Fruit fly (Drosophila melanogaster): ENCODE data around the gene CG46520.
"Not testable (repeated sequence)": the region's sequence is repeated elsewhere in the genome, so short reads cannot be mapped to it uniquely, and the experiment has no call there.

The CG46520 gene

dm6 chrX:22236265-22236664, at the start of gene CG46520:
Gene CG46520, plus strand, starts transcription at chrX:22236565.
- not testable (repeated sequence) for TF ChIP-seq Jra (GFP tag; optimal IDR thresholded peaks at IDR 0.05); Myc (optimal IDR thresholded peaks at IDR 0.05); brk (GFP tag; optimal IDR thresholded peaks at IDR 0.05)

DNA sequence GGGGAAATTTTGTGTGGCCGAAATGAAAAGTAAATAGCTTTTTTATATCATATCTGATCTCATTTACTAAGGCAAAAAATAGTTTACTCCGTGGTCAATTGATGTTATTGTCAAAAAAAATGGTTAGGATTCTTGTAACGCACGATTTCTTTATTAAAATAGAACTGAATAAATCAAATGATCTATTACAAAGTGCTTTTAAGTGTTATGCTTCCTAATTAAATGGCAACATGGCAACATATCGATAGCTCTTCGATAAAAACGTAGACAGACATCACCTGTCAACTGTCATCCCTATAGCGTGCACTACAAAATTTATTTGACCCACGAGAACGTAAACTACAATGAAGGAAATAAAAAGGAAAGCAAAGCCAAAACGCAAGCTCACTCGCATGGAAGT, 49.3 kb upstream of the CG46520 start, which contains the start of gene CG46512:
TSS of gene CG46512 (plus strand) at position 301 of the 400 bp plus-strand sequence.
- TF ChIP-seq foxo (GFP tag; optimal IDR thresholded peaks at IDR 0.05); dmrt93B (GFP tag; optimal IDR thresholded peaks at IDR 0.05); dsf (GFP tag; optimal IDR thresholded peaks at IDR 0.05; ENCODE audit: borderline replicate concordance): not testable (repeated sequence)

dm6 chrX:22191973-22192372, 44.4 kb upstream of the CG46520 start, which contains the start of gene CG46513:
Gene CG46513, plus strand, starts transcription at chrX:22192273.
- TF ChIP-seq Abd-B, CG32264, sv (GFP tag; optimal IDR thresholded peaks at IDR 0.05): not testable (repeated sequence)

- TF ChIP-seq Rel (GFP tag; optimal IDR thresholded peaks at IDR 0.05); Rel (tag; optimal IDR thresholded peaks at IDR 0.05); pan (optimal IDR thresholded peaks at IDR 0.05); foxo (GFP tag; optimal IDR thresholded peaks at IDR 0.05): not testable (repeated sequence)
Measured at dm6 chrX:22196874-22197273, 39.5 kb upstream of the CG46520 start, which contains the start of gene CG46514. Gene CG46514, plus strand, starts transcription at chrX:22197174.

dm6 chrX:22201883-22202282, 34.5 kb upstream of the CG46520 start, which contains the start of gene CG46515:
Gene CG46515, plus strand, starts transcription at chrX:22202183.
- TF ChIP-seq fru (GFP tag; optimal IDR thresholded peaks at IDR 0.05); Hr83 (GFP tag; optimal IDR thresholded peaks at IDR 0.05; ENCODE audit: poor library complexity, severe bottlenecking); dl (GFP tag; optimal IDR thresholded peaks at IDR 0.05; ENCODE audit: insufficient read depth in 1 of 2, partially characterized antibody in 2 of 2): not testable (repeated sequence)

DNA sequence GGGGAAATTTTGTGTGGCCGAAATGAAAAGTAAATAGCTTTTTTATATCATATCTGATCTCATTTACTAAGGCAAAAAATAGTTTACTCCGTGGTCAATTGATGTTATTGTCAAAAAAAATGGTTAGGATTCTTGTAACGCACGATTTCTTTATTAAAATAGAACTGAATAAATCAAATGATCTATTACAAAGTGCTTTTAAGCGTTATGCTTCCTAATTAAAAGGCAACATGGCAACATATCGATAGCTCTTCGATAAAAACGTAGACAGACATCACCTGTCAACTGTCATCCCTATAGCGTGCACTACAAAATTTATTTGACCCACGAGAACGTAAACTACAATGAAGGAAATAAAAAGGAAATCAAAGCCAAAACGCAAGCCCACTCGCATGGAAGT, 24.3 kb upstream of the CG46520 start, which contains the start of gene CG46516:
TSS of gene CG46516 (plus strand) at position 301 of the 400 bp plus-strand sequence.
- TF ChIP-seq Dfd (GFP tag; optimal IDR thresholded peaks at IDR 0.05); sv (GFP tag; optimal IDR thresholded peaks at IDR 0.05); CrebA (GFP tag; optimal IDR thresholded peaks at IDR 0.05; ENCODE audit: borderline replicate concordance): not testable (repeated sequence)

DNA sequence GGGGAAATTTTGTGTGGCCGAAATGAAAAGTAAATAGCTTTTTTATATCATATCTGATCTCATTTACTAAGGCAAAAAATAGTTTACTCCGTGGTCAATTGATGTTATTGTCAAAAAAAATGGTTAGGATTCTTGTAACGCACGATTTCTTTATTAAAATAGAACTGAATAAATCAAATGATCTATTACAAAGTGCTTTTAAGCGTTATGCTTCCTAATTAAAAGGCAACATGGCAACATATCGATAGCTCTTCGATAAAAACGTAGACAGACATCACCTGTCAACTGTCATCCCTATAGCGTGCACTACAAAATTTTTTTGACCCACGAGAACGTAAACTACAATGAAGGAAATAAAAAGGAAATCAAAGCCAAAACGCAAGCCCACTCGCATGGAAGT, 19.3 kb upstream of the CG46520 start, which contains the start of gene CG46517:
TSS of gene CG46517 (plus strand) at position 301 of the 400 bp plus-strand sequence.
- TF ChIP-seq Abd-B (GFP tag; optimal IDR thresholded peaks at IDR 0.05); woc (GFP tag; optimal IDR thresholded peaks at IDR 0.05); Rel (GFP tag; optimal IDR thresholded peaks at IDR 0.05); Rel (tag; optimal IDR thresholded peaks at IDR 0.05): not testable (repeated sequence)

- not testable (repeated sequence) for TF ChIP-seq rgr, psq, sv (GFP tag; optimal IDR thresholded peaks at IDR 0.05)
Measured at dm6 chrX:22226273-22226672, 10.1 kb upstream of the CG46520 start, which contains the start of gene CG46518. Gene CG46518, plus strand, starts transcription at chrX:22226573.

DNA sequence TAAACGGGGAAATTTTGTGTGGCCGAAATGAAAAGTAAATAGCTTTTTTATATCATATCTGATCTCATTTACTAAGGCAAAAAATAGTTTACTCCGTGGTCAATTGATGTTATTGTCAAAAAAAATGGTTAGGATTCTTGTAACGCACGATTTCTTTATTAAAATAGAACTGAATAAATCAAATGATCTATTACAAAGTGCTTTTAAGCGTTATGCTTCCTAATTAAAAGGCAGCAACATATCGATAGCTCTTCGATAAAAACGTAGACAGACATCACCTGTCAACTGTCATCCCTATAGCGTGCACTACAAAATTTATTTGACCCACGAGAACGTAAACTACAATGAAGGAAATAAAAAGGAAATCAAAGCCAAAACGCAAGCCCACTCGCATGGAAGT, 5.1 kb upstream of the CG46520 start, which contains the start of gene CG46519:
TSS of gene CG46519 (plus strand) at position 301 of the 400 bp plus-strand sequence.
- TF ChIP-seq GATAd (GFP tag; optimal IDR thresholded peaks at IDR 0.05); fru (GFP tag; optimal IDR thresholded peaks at IDR 0.05); pan (optimal IDR thresholded peaks at IDR 0.05): not testable (repeated sequence)

Data from whole organism, wandering third instar larva.